Worm (Caenorhabditis elegans) whole organism, young adult: Measurements from ENCODE around the gene F08F8.9.

Source experiments
- B0035.1 ChIP-seq: sonication (generic microtip); optimal IDR thresholded peaks from 2 replicates; lab custom pipeline; 2016; ENCODE audit warnings: missing genetic modification characterization, mild to moderate bottlenecking, missing compliant biosample characterization, missing genotype, missing genetic modification reagents
- F10E7.11 ChIP-seq: sonication (generic microtip); optimal IDR thresholded peaks from 2 replicates; lab custom pipeline; 2017; ENCODE audit warnings: mild to moderate bottlenecking, missing genetic modification characterization, moderate library complexity, missing compliant biosample characterization
- F33H1.4 ChIP-seq: fragments of 200-800 bp; sonication (Bioruptor generic); IDR thresholded peaks from 2 replicates; pipeline ENCODE4 v1.3.6; 2022; ENCODE audit warnings: missing genetic modification reagents, missing genetic modification characterization, missing compliant biosample characterization
- F52B5.7 ChIP-seq: sonication (generic microtip); optimal IDR thresholded peaks from 2 replicates; lab custom pipeline; 2016; ENCODE audit warnings: mild to moderate bottlenecking, missing genetic modification characterization, missing compliant biosample characterization
- F55B11.4 ChIP-seq: sonication (generic microtip); optimal IDR thresholded peaks from 2 replicates; lab custom pipeline; 2016; ENCODE audit warnings: missing compliant biosample characterization, missing genetic modification characterization, borderline replicate concordance; ENCODE audit not compliant: insufficient read depth
- K11D2.4 ChIP-seq: fragments of 200-800 bp; sonication (Bioruptor generic); IDR thresholded peaks from 2 replicates; pipeline ENCODE4 v1.3.6; 2022; ENCODE audit warnings: missing genetic modification reagents, missing genetic modification characterization, missing compliant biosample characterization
- T07F8.4 ChIP-seq: sonication (generic microtip); optimal IDR thresholded peaks from 2 replicates; lab custom pipeline; 2016; ENCODE audit warnings: mild to moderate bottlenecking, missing genetic modification characterization, moderate library complexity, missing compliant biosample characterization
- Y53G8AR.9 ChIP-seq: fragments of 200-800 bp; sonication (Bioruptor generic); conservative IDR thresholded peaks from 2 replicates; pipeline ENCODE4 v1.3.6; 2022; ENCODE audit warnings: missing genetic modification reagents, missing genetic modification characterization, missing compliant biosample characterization
- Y56A3A.18 ChIP-seq: fragments of 200-800 bp; sonication (Bioruptor generic); IDR thresholded peaks from 2 replicates; pipeline ENCODE4 v1.3.6; 2022; ENCODE audit warnings: missing genetic modification reagents, missing genetic modification characterization, missing compliant biosample characterization
- Y67H2A.10 ChIP-seq: fragments of 200-800 bp; sonication (Bioruptor generic); conservative IDR thresholded peaks from 2 replicates; pipeline ENCODE4 v1.3.6; 2022; ENCODE audit warnings: missing genetic modification reagents, missing genetic modification characterization, missing compliant biosample characterization
- Y95B8A.8 ChIP-seq: fragments of 200-800 bp; sonication (Bioruptor generic); IDR thresholded peaks from 2 replicates; pipeline ENCODE4 v1.3.6; 2022; ENCODE audit warnings: missing genetic modification reagents, missing genetic modification characterization, missing compliant biosample characterization
- ama-1 ChIP-seq, 3 experiments: fragments of 150-350 bp in 1 of 3; sonication (generic microtip) in 2 of 3; optimal IDR thresholded peaks; 2 replicates each; lab custom pipeline; 2014 to 2018; ENCODE audit warnings: missing biosample characterization in 2 of 3, missing genetic modification characterization in 2 of 3, missing genetic modification reagents in 2 of 3
- aptf-3 ChIP-seq: fragments of 200-800 bp; sonication (Bioruptor generic); IDR thresholded peaks from 2 replicates; pipeline ENCODE4 v1.3.6; 2022; ENCODE audit warnings: missing genetic modification characterization, missing compliant biosample characterization
- atf-7 ChIP-seq: sonication (generic microtip); optimal IDR thresholded peaks from 2 replicates; lab custom pipeline; 2017; ENCODE audit warnings: mild to moderate bottlenecking, missing genetic modification characterization, missing compliant biosample characterization
- attf-5 ChIP-seq: fragments of 200-800 bp; sonication (Bioruptor generic); optimal IDR thresholded peaks from 2 replicates; lab custom pipeline; 2018; ENCODE audit warnings: mild to moderate bottlenecking, missing genetic modification characterization, missing compliant biosample characterization
- ceh-100 ChIP-seq: fragments of 200-800 bp; sonication (Bioruptor generic); IDR thresholded peaks from 2 replicates; pipeline ENCODE4 v1.3.6; 2022; ENCODE audit warnings: missing genetic modification reagents, missing genetic modification characterization, missing compliant biosample characterization
- ceh-58 ChIP-seq: fragments of 200-800 bp; sonication (Bioruptor generic); IDR thresholded peaks from 2 replicates; pipeline ENCODE4 v1.3.6; 2022; ENCODE audit warnings: missing genetic modification characterization, missing compliant biosample characterization
- chd-7 ChIP-seq: sonication (generic microtip); optimal IDR thresholded peaks from 2 replicates; lab custom pipeline; 2016; ENCODE audit warnings: mild to moderate bottlenecking, missing genetic modification characterization, moderate library complexity, missing compliant biosample characterization
- dox-1 ChIP-seq: fragments of 200-800 bp; sonication (Bioruptor generic); IDR thresholded peaks from 2 replicates; pipeline ENCODE4 v1.3.6; 2022; ENCODE audit warnings: missing genetic modification reagents, missing genetic modification characterization, missing compliant biosample characterization
- gei-17 ChIP-seq: fragments of 200-800 bp; sonication (Bioruptor generic); optimal IDR thresholded peaks from 2 replicates; lab custom pipeline; 2018; ENCODE audit warnings: mild to moderate bottlenecking, missing genetic modification characterization, missing compliant biosample characterization
- hsf-1 ChIP-seq: fragments of 200-800 bp; sonication (Bioruptor generic); IDR thresholded peaks from 2 replicates; pipeline ENCODE4 v1.3.6; 2022; ENCODE audit warnings: missing genetic modification reagents, missing genetic modification characterization, missing compliant biosample characterization
- lag-1 ChIP-seq: fragments of 200-800 bp; sonication (Bioruptor generic); IDR thresholded peaks from 2 replicates; pipeline ENCODE4 v1.3.6; 2022; ENCODE audit warnings: missing genetic modification reagents, missing genetic modification characterization, missing compliant biosample characterization
- let-526 ChIP-seq: fragments of 200-800 bp; sonication (Bioruptor generic); IDR thresholded peaks from 2 replicates; pipeline ENCODE4 v1.3.6; 2022; ENCODE audit warnings: missing genetic modification reagents, missing genetic modification characterization, missing compliant biosample characterization
- lin-26 ChIP-seq: fragments of 200-800 bp; sonication (Bioruptor generic); IDR thresholded peaks from 2 replicates; pipeline ENCODE4 v1.3.6; 2022; ENCODE audit warnings: missing genetic modification reagents, missing genetic modification characterization, missing compliant biosample characterization
- lin-35 ChIP-seq, 3 experiments: fragments of 150-350 bp in 2 of 3; sonication (generic microtip) in 1 of 3; optimal IDR thresholded peaks; 2 replicates each; lab custom pipeline; 2014 to 2018; ENCODE audit warnings: missing biosample characterization in 3 of 3, missing genetic modification characterization in 3 of 3, missing genetic modification reagents in 3 of 3
- lin-54 ChIP-seq: fragments of 200-800 bp; sonication (Bioruptor generic); optimal IDR thresholded peaks from 2 replicates; lab custom pipeline; 2018; ENCODE audit warnings: mild to moderate bottlenecking, missing genetic modification characterization, missing compliant biosample characterization
- lsl-1 ChIP-seq: fragments of 200-800 bp; sonication (Bioruptor generic); optimal IDR thresholded peaks from 2 replicates; lab custom pipeline; 2018; ENCODE audit warnings: mild to moderate bottlenecking, missing genetic modification characterization, moderate library complexity, missing compliant biosample characterization
- madf-6 ChIP-seq: fragments of 200-800 bp; sonication (Bioruptor generic); IDR thresholded peaks from 2 replicates; pipeline ENCODE4 v1.3.6; 2022; ENCODE audit warnings: missing genetic modification reagents, missing genetic modification characterization, missing compliant biosample characterization
- mcd-1 ChIP-seq: fragments of 200-800 bp; sonication (Bioruptor generic); IDR thresholded peaks from 2 replicates; pipeline ENCODE4 v1.3.6; 2022; ENCODE audit warnings: missing genetic modification reagents, missing genetic modification characterization, missing compliant biosample characterization
- mes-4 ChIP-seq: sonication (generic microtip); optimal IDR thresholded peaks from 2 replicates; lab custom pipeline; 2016; ENCODE audit warnings: missing genotype, missing genetic modification characterization, missing compliant biosample characterization
- nfya-1 ChIP-seq: sonication (generic microtip); optimal IDR thresholded peaks from 2 replicates; lab custom pipeline; 2017; ENCODE audit warnings: antibody characterized with exemption, missing compliant biosample characterization, missing genetic modification characterization, borderline replicate concordance; ENCODE audit not compliant: insufficient read depth
- nfya-2 ChIP-seq: fragments of 200-800 bp; sonication (Bioruptor generic); IDR thresholded peaks from 2 replicates; pipeline ENCODE4 v1.3.6; 2022; ENCODE audit warnings: missing genetic modification reagents, missing genetic modification characterization, missing compliant biosample characterization
- nhr-120 ChIP-seq: fragments of 200-800 bp; sonication (Bioruptor generic); IDR thresholded peaks from 2 replicates; pipeline ENCODE4 v1.3.6; 2022; ENCODE audit warnings: missing genetic modification characterization, missing compliant biosample characterization
- nhr-80 ChIP-seq: sonication (generic microtip); optimal IDR thresholded peaks from 2 replicates; lab custom pipeline; 2016; ENCODE audit warnings: missing genetic modification characterization, missing compliant biosample characterization
- pha-4 ChIP-seq: fragments of 150-350 bp; sonication (generic microtip); optimal IDR thresholded peaks from 2 replicates; lab custom pipeline; 2014; ENCODE audit warnings: missing biosample characterization, missing genetic modification reagents, missing genetic modification characterization
- sdz-38 ChIP-seq: sonication (generic microtip); optimal IDR thresholded peaks from 2 replicates; lab custom pipeline; 2016; ENCODE audit warnings: missing genotype, missing genetic modification characterization, missing compliant biosample characterization
- snpc-1.3 ChIP-seq: sonication (generic microtip); optimal IDR thresholded peaks from 2 replicates; lab custom pipeline; 2017; ENCODE audit warnings: missing genetic modification characterization, mild to moderate bottlenecking, missing compliant biosample characterization, antibody characterized with exemption, moderate library complexity, missing genotype, missing genetic modification reagents; ENCODE audit not compliant: insufficient read depth
- snpc-3.4 ChIP-seq: sonication (generic microtip); optimal IDR thresholded peaks from 2 replicates; lab custom pipeline; 2017; ENCODE audit warnings: missing genetic modification characterization, mild to moderate bottlenecking, missing compliant biosample characterization, antibody characterized with exemption, moderate library complexity, missing genotype, missing genetic modification reagents
- snpc-4 ChIP-seq, 5 experiments: fragments of 150-350 bp in 1 of 5; sonication (generic microtip) in 4 of 5; optimal IDR thresholded peaks; 2 replicates each; lab custom pipeline; 2014 to 2018; ENCODE audit warnings: missing genetic modification characterization in 5 of 5, missing biosample characterization in 3 of 5, antibody characterized with exemption in 2 of 5, mild to moderate bottlenecking in 2 of 5, missing compliant biosample characterization in 2 of 5, missing genotype in 2 of 5, moderate library complexity in 2 of 5, missing genetic modification reagents in 1 of 5
- tbx-9 ChIP-seq: sonication (generic microtip); optimal IDR thresholded peaks from 2 replicates; lab custom pipeline; 2016; ENCODE audit warnings: borderline replicate concordance, missing genetic modification characterization, inconsistent platforms, missing compliant biosample characterization
- unc-130 ChIP-seq: sonication (generic microtip); optimal IDR thresholded peaks from 2 replicates; lab custom pipeline; 2016; ENCODE audit warnings: missing genetic modification reagents, missing genetic modification characterization, missing compliant biosample characterization
- xnd-1 ChIP-seq: sonication (generic microtip); optimal IDR thresholded peaks from 2 replicates; lab custom pipeline; 2016; ENCODE audit warnings: missing genotype, missing genetic modification reagents, missing genetic modification characterization, missing compliant biosample characterization
- ztf-25 ChIP-seq: fragments of 200-800 bp; sonication (Bioruptor generic); IDR thresholded peaks from 2 replicates; pipeline ENCODE4 v1.3.6; 2022; ENCODE audit warnings: missing genetic modification reagents, missing genetic modification characterization, missing compliant biosample characterization

F08F8.9 gene

DNA sequence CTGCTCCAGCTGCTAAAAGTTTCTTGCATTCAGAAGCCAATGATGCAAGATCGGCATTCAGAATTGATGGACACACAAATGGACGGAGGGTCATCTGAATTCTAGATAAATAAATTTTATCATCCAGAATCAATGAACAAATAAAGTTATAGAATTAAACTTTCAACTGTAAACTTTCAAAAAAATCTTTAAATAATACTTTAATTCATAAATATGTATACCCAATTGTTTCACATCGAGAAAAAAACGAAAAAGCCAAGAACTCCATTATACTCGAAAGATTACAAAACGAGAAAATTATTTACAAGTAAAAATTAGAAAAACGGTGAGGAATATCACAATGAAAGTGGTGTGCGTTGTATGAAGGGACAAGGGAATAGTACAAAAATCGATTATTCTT is 6.7 kb downstream of the F08F8.9 start, which contains the start of gene F08F8.7:
Gene F08F8.7 (minus strand): TSS at position 101 of the 400 bp plus-strand sequence.
- TF ChIP-seq gei-17 (GFP tag; lab: Kevin White, UChicago) (no peak), sdz-38 (tag; lab: Kevin White, UChicago) (no peak), Y95B8A.8 (GFP tag; lab: Robert Waterston, UW) (no peak), unc-130 (GFP tag; lab: Kevin White, UChicago) (no peak), T07F8.4 (no peak), madf-6 (GFP tag; lab: Robert Waterston, UW) (no peak), ceh-58 (GFP tag; lab: Robert Waterston, UW) (no peak), K11D2.4 (no peak), mcd-1 (GFP tag; lab: Robert Waterston, UW) (no peak), F55B11.4 (tag; lab: Kevin White, UChicago) (no peak), ztf-25 (GFP tag; lab: Robert Waterston, UW) (no peak), lag-1 (GFP tag; lab: Robert Waterston, UW) (no peak), lin-35 (GFP tag; optimal IDR thresholded peaks at IDR 0.05; lab: Kevin White, UChicago) (no peak), nhr-120 (GFP tag; lab: Robert Waterston, UW) (no peak), pha-4 (no peak), B0035.1 (tag; lab: Kevin White, UChicago) (no peak)

DNA sequence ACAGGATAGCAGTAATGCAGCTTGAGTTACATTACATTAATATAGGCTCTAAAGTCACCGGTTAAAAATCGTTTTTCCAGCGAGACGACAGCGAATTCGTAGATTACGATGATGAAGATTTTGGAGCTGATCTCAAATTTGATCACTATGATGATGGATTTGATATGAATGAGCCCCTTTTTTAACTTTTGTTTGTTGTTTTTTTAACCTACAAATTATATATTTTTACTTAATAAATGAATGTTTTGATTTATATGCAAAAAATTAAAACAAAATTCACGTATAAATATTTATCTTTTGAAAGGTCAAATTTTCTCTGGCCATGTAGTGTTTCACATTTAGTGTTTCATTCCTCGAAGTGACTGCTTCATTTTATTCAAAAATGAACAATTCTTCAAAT is 10.4 kb downstream of the F08F8.9 start, which contains the start of gene F08F8.6:
Gene F08F8.6 (plus strand): TSS at position 301 of the 400 bp plus-strand sequence.
- TF ChIP-seq lin-54 (GFP tag; lab: Kevin White, UChicago) (no peak), attf-5 (GFP tag; lab: Kevin White, UChicago) (no peak), chd-7 (tag; lab: Kevin White, UChicago) (no peak), nfya-1 (tag; lab: Kevin White, UChicago) (no peak), tbx-9 (no peak), snpc-3.4 (tag; lab: Kevin White, UChicago) (no peak), Y53G8AR.9 (GFP tag; lab: Robert Waterston, UW) (no peak), nfya-2 (GFP tag; lab: Robert Waterston, UW) (no peak), nhr-80 (tag; lab: Kevin White, UChicago) (no peak), hsf-1 (GFP tag; lab: Robert Waterston, UW) (no peak), F10E7.11 (no peak)

DNA sequence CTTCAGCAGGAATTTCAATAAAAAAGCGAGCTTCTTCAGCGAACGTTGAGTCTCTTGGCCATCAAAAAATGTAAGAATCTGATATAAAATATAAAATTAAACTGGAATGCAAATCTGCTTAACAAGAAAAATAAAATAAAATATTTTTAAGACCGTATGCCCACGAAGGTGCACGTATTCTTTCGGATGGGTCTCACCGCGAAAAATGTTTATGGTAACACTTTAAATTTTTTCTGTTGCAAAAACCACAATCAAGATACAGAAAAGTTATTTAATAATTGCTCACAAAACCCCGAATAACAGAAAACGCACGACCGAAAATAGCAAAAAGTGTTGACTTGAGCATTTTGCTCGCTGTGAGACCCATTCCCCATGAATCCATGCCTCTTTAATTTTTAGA is 14.6 kb downstream of the F08F8.9 start:
- TF ChIP-seq lsl-1 (GFP tag; lab: Kevin White, UChicago) (peak; percentile 50), Y67H2A.10 (GFP tag; lab: Robert Waterston, UW) (no peak), F33H1.4 (GFP tag; lab: Robert Waterston, UW) (peak; percentile 59; the same call in 1 of the 2 replicates)

DNA sequence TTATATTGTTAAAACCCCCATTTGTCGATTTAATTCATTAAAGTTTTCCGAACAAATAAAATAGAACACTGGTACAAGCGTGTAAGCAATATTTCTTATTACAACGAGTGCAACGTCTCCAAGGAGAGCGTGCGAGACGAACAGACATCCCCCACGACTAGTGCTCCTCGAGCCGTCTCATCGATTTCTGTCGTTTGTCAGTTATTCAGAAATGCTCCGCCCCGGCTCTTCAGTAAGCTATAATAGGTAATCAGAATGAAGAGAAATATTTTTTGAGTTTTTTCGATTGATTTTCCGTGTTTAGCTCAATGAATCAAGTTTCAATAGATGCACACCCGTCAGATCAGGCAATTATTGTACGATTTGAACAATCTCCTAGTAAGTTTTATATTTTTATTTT is 15.1 kb downstream of the F08F8.9 start, which contains the start of gene kap-1:
Gene kap-1 (plus strand): TSS at position 143 of the 400 bp plus-strand sequence.
- TF ChIP-seq atf-7 (tag; lab: Kevin White, UChicago): peak; percentile 43
- TF ChIP-seq Y56A3A.18 (GFP tag; lab: Robert Waterston, UW): peak; percentile 89; the same call in 1 of the 2 replicates
- TF ChIP-seq ceh-100 (GFP tag; lab: Robert Waterston, UW): peak; percentile 21; the same call in 1 of the 2 replicates
- peak; percentile 78 for TF ChIP-seq ama-1 (optimal IDR thresholded peaks at IDR 0.05; lab: Kevin White, UChicago)
- TF ChIP-seq ama-1 (GFP tag; optimal IDR thresholded peaks at IDR 0.05; lab: Kevin White, UChicago): peak in 1 of 2 experiments; percentile 78
- TF ChIP-seq aptf-3 (GFP tag; lab: Robert Waterston, UW): no peak
- TF ChIP-seq snpc-4 (GFP tag; optimal IDR thresholded peaks at IDR 0.05; lab: Kevin White, UChicago): peak; percentile 18
- peak in 1 of 4 experiments; percentile 42 for TF ChIP-seq snpc-4 (tag; optimal IDR thresholded peaks at IDR 0.05; lab: Kevin White, UChicago)
- peak; percentile 34 for TF ChIP-seq mes-4
- TF ChIP-seq lin-26 (GFP tag; lab: Robert Waterston, UW): peak; percentile 71; the same call in 1 of the 2 replicates
- no peak for TF ChIP-seq ztf-25 (GFP tag; lab: Robert Waterston, UW)
- 0 out of 2 replicates have a peak, but pooled peaks have one; percentile 25 for TF ChIP-seq dox-1 (GFP tag; lab: Robert Waterston, UW)
- TF ChIP-seq snpc-1.3 (tag; lab: Kevin White, UChicago): peak; percentile 7
- TF ChIP-seq F52B5.7 (tag; lab: Kevin White, UChicago): peak; percentile 76
- no peak for TF ChIP-seq sdz-38 (tag; lab: Kevin White, UChicago)
- TF ChIP-seq lin-35 (GFP tag; optimal IDR thresholded peaks at IDR 0.05; lab: Kevin White, UChicago): peak in 1 of 3 experiments; percentile 42
- no peak for TF ChIP-seq xnd-1 (tag; lab: Kevin White, UChicago)
- TF ChIP-seq let-526 (GFP tag; lab: Robert Waterston, UW): peak; percentile 79; the same call in 1 of the 2 replicates
